Worm (Caenorhabditis elegans): Measurements from ENCODE around the gene Y39E4B.11.

Y39E4B.11 gene

ce11 chrIII:13201901-13202300 lies 2.9 kb upstream of the Y39E4B.11 start:
- no peak for TF ChIP-seq unc-39 (tag; optimal IDR thresholded peaks at IDR 0.05)
- no peak for TF ChIP-seq gmeb-1 (tag; optimal IDR thresholded peaks at IDR 0.05)
- no peak for TF ChIP-seq peb-1 (tag; optimal IDR thresholded peaks at IDR 0.05)
- TF ChIP-seq nhr-23 (tag; optimal IDR thresholded peaks at IDR 0.05) = no peak
- no peak for TF ChIP-seq nhr-25 (tag; optimal IDR thresholded peaks at IDR 0.05)
- no peak for TF ChIP-seq nhr-12 (tag; optimal IDR thresholded peaks at IDR 0.05)
- TF ChIP-seq skn-1 (tag; optimal IDR thresholded peaks at IDR 0.05) = no peak
- TF ChIP-seq C34F6.9 (tag; optimal IDR thresholded peaks at IDR 0.05) = no peak
- no peak for TF ChIP-seq lin-13 (GFP tag; optimal IDR thresholded peaks at IDR 0.05)
- TF ChIP-seq sma-3 (GFP tag; optimal IDR thresholded peaks at IDR 0.05) = no peak
- TF ChIP-seq nhr-21 (tag; optimal IDR thresholded peaks at IDR 0.05) = no peak
- TF ChIP-seq unc-62 (GFP tag; optimal IDR thresholded peaks at IDR 0.05) = no peak
- TF ChIP-seq mdl-1 (tag; optimal IDR thresholded peaks at IDR 0.05) = no peak
- TF ChIP-seq zag-1 (tag; optimal IDR thresholded peaks at IDR 0.05) = no peak
- TF ChIP-seq ztf-4 (tag; optimal IDR thresholded peaks at IDR 0.05) = no peak
- TF ChIP-seq lin-11 (tag; optimal IDR thresholded peaks at IDR 0.05) = no peak
- TF ChIP-seq nhr-6 (tag; optimal IDR thresholded peaks at IDR 0.05) = no peak

ce11 chrIII:13208978-13209377 lies 4.2 kb downstream of the Y39E4B.11 start:
- TF ChIP-seq elt-3 (tag; optimal IDR thresholded peaks at IDR 0.05) = no peak
- TF ChIP-seq nhr-12 (tag; optimal IDR thresholded peaks at IDR 0.05) = no peak
- no peak for TF ChIP-seq nhr-77 (tag; optimal IDR thresholded peaks at IDR 0.05)
- no peak for TF ChIP-seq alr-1 (tag; optimal IDR thresholded peaks at IDR 0.05)
- TF ChIP-seq dmd-4 (tag; optimal IDR thresholded peaks at IDR 0.05) = no peak
- no peak for TF ChIP-seq lin-39 (tag; optimal IDR thresholded peaks at IDR 0.05)
- TF ChIP-seq crh-2 (tag; optimal IDR thresholded peaks at IDR 0.05) = no peak
- no peak for TF ChIP-seq nhr-21 (tag; optimal IDR thresholded peaks at IDR 0.05)
- TF ChIP-seq nhr-6 (tag; optimal IDR thresholded peaks at IDR 0.05) = no peak
- no peak for TF ChIP-seq mbf-1 (tag; optimal IDR thresholded peaks at IDR 0.05)
- TF ChIP-seq Y55F3AM.14 (GFP tag; optimal IDR thresholded peaks at IDR 0.05) = no peak
- TF ChIP-seq sem-4 (tag; optimal IDR thresholded peaks at IDR 0.05) = no peak
- no peak for TF ChIP-seq ZK546.5 (tag; optimal IDR thresholded peaks at IDR 0.05)
- TF ChIP-seq fos-1 (tag; optimal IDR thresholded peaks at IDR 0.05) = no peak

ce11 chrIII:13212366-13212765 lies 7.6 kb downstream of the Y39E4B.11 start, which contains the start of gene tsp-3:
Gene tsp-3 (plus strand): TSS chrIII:13212666.
- TF ChIP-seq nhr-10 (tag; optimal IDR thresholded peaks at IDR 0.05) = no peak
- TF ChIP-seq R02D3.7 (tag; optimal IDR thresholded peaks at IDR 0.05) = no peak
- no peak for TF ChIP-seq lin-13 (GFP tag; optimal IDR thresholded peaks at IDR 0.05)
- no peak for TF ChIP-seq sma-9 (GFP tag; optimal IDR thresholded peaks at IDR 0.05)
- no peak for TF ChIP-seq sma-9 (tag; optimal IDR thresholded peaks at IDR 0.05)
- TF ChIP-seq unc-55 (GFP tag; optimal IDR thresholded peaks at IDR 0.05) = no peak
- TF ChIP-seq sem-4 (tag; optimal IDR thresholded peaks at IDR 0.05) = no peak
- TF ChIP-seq peb-1 (tag; optimal IDR thresholded peaks at IDR 0.05) = no peak
- TF ChIP-seq egl-27 (tag; optimal IDR thresholded peaks at IDR 0.05) = no peak
- no peak for TF ChIP-seq ztf-1 (GFP tag; conservative IDR thresholded peaks at IDR 0.05)

- TF ChIP-seq nhr-10 (tag; optimal IDR thresholded peaks at IDR 0.05) = no peak
- no peak for TF ChIP-seq nhr-21 (tag; optimal IDR thresholded peaks at IDR 0.05)
- no peak for TF ChIP-seq ceh-16 (tag; optimal IDR thresholded peaks at IDR 0.05)
- no peak for TF ChIP-seq mab-5 (tag; optimal IDR thresholded peaks at IDR 0.05)
- TF ChIP-seq ztf-11 (tag; optimal IDR thresholded peaks at IDR 0.05) = no peak
- TF ChIP-seq gmeb-1 (tag; optimal IDR thresholded peaks at IDR 0.05) = no peak
- no peak for TF ChIP-seq elt-1 (tag; optimal IDR thresholded peaks at IDR 0.05)
- TF ChIP-seq nhr-77 (tag; optimal IDR thresholded peaks at IDR 0.05) = no peak
- TF ChIP-seq R02D3.7 (tag; optimal IDR thresholded peaks at IDR 0.05) = no peak
- no peak for TF ChIP-seq mbf-1 (tag; optimal IDR thresholded peaks at IDR 0.05)
Measured at ce11 chrIII:13213111-13213510, 8.3 kb downstream of the Y39E4B.11 start.
